Fruit fly (Drosophila melanogaster): ENCODE results near the gene Cox10.

Cox10 gene

dm6 chr2L:10356508-10356907, 25.2 kb downstream of the Cox10 start, which contains the start of the genes CtsL4 and ClpP (continued):
- TF ChIP-seq tll (GFP tag; optimal IDR thresholded peaks at IDR 0.05): no peak
- TF ChIP-seq Sry-β (GFP tag; optimal IDR thresholded peaks at IDR 0.05): peak; percentile 21
- no peak for TF ChIP-seq fd102C (GFP tag; optimal IDR thresholded peaks at IDR 0.05)
- no peak for TF ChIP-seq sr (GFP tag; IDR thresholded peaks at IDR 0.05)
- peak; percentile 37 for TF ChIP-seq CG13775 (GFP tag; optimal IDR thresholded peaks at IDR 0.05)
- peak; percentile 38; the same call in 1 of the 2 replicates for TF ChIP-seq CG10366 (GFP tag; IDR thresholded peaks at IDR 0.05)
- no peak for TF ChIP-seq Hr39 (optimal IDR thresholded peaks at IDR 0.05)
- TF ChIP-seq CoRest (tag; optimal IDR thresholded peaks at IDR 0.05): peak; percentile 75
- TF ChIP-seq CG31224 (GFP tag; IDR thresholded peaks at IDR 0.05): no peak
- peak; percentile 13 for TF ChIP-seq tx (GFP tag; optimal IDR thresholded peaks at IDR 0.05)
- no peak for TF ChIP-seq D (optimal IDR thresholded peaks at IDR 0.05)
- TF ChIP-seq D (GFP tag; optimal IDR thresholded peaks at IDR 0.05): peak; percentile 35
- TF ChIP-seq salm (tag; optimal IDR thresholded peaks at IDR 0.05): no peak
- TF ChIP-seq knrl (GFP tag; IDR thresholded peaks at IDR 0.05; ENCODE audit: partially characterized antibody): no peak
- TF ChIP-seq CTCF (GFP tag; optimal IDR thresholded peaks at IDR 0.05): no peak
- no peak for TF ChIP-seq al (GFP tag; IDR thresholded peaks at IDR 0.05)
- TF ChIP-seq Hr51 (GFP tag; optimal IDR thresholded peaks at IDR 0.05): peak in 1 of 2 experiments; percentile 2
- TF ChIP-seq CG9817 (tag; optimal IDR thresholded peaks at IDR 0.05): peak; percentile 34
- no peak for TF ChIP-seq CG2129 (GFP tag; IDR thresholded peaks at IDR 0.05; ENCODE audit: partially characterized antibody)
- peak; percentile 46 for TF ChIP-seq trem (tag; optimal IDR thresholded peaks at IDR 0.05)
- peak; percentile 46 for TF ChIP-seq CG30403 (GFP tag; optimal IDR thresholded peaks at IDR 0.05)
- TF ChIP-seq ac (GFP tag; optimal IDR thresholded peaks at IDR 0.05): no peak
- TF ChIP-seq mam (GFP tag; optimal IDR thresholded peaks at IDR 0.05): peak; percentile 47
- peak; percentile 59 for TF ChIP-seq CG8924 (tag; optimal IDR thresholded peaks at IDR 0.05)
- TF ChIP-seq CG17802 (tag; optimal IDR thresholded peaks at IDR 0.05): peak; percentile 94
- no peak for TF ChIP-seq CG14050 (GFP tag; IDR thresholded peaks at IDR 0.05)
- no peak for TF ChIP-seq CG13894 (tag; optimal IDR thresholded peaks at IDR 0.05)
- peak; percentile 46 for TF ChIP-seq zen (tag; optimal IDR thresholded peaks at IDR 0.05)
- no peak for TF ChIP-seq unc-4 (GFP tag; IDR thresholded peaks at IDR 0.05; ENCODE audit: partially characterized antibody)
- TF ChIP-seq vnd (GFP tag; IDR thresholded peaks at IDR 0.05; ENCODE audit: partially characterized antibody): no peak
- TF ChIP-seq jigr1 (GFP tag; IDR thresholded peaks at IDR 0.05): no peak
- peak in 1 of 2 experiments; percentile 33 for TF ChIP-seq bsh (GFP tag; optimal IDR thresholded peaks at IDR 0.05)
- peak; percentile 43 for TF ChIP-seq Ets97D (GFP tag; optimal IDR thresholded peaks at IDR 0.05)
- TF ChIP-seq lab (GFP tag; optimal IDR thresholded peaks at IDR 0.05): no peak
- TF ChIP-seq CG17568 (GFP tag; optimal IDR thresholded peaks at IDR 0.05): no peak
- TF ChIP-seq CG1233 (GFP tag; optimal IDR thresholded peaks at IDR 0.05): no peak
- TF ChIP-seq HLH3B (GFP tag; IDR thresholded peaks at IDR 0.05): no peak
- TF ChIP-seq CG8944 (GFP tag; optimal IDR thresholded peaks at IDR 0.05): peak; percentile 20
- TF ChIP-seq shn (GFP tag; optimal IDR thresholded peaks at IDR 0.05): peak; percentile 35
- TF ChIP-seq croc (GFP tag; conservative IDR thresholded peaks at IDR 0.05): no peak; the same call in 2 of the 3 replicates
- TF ChIP-seq CG11504 (tag; optimal IDR thresholded peaks at IDR 0.05): no peak
- TF ChIP-seq CG12104 (GFP tag; optimal IDR thresholded peaks at IDR 0.05): no peak
- TF ChIP-seq grau (tag; optimal IDR thresholded peaks at IDR 0.05): peak; percentile 60
- no peak for TF ChIP-seq Hmx (GFP tag; optimal IDR thresholded peaks at IDR 0.05)
- no peak for TF ChIP-seq CG10147 (GFP tag; optimal IDR thresholded peaks at IDR 0.05)
- TF ChIP-seq HmgD (GFP tag; optimal IDR thresholded peaks at IDR 0.05): peak; percentile 57
- no peak for TF ChIP-seq ara (GFP tag; IDR thresholded peaks at IDR 0.05)
- TF ChIP-seq ato (GFP tag; IDR thresholded peaks at IDR 0.05; ENCODE audit: partially characterized antibody): no peak
- no peak for TF ChIP-seq CG7963 (GFP tag; IDR thresholded peaks at IDR 0.05; ENCODE audit: partially characterized antibody)
- TF ChIP-seq CG18011 (GFP tag; optimal IDR thresholded peaks at IDR 0.05): no peak
- TF ChIP-seq Meics (GFP tag; optimal IDR thresholded peaks at IDR 0.05): no peak

Measured in whole organism, embryonic.